Fruit fly (Drosophila melanogaster) whole organism, prepupa: Measurements from ENCODE around the gene THADA.

Experiments
- CG10631 ChIP-seq: fragments of 200-800 bp; sonication (Bioruptor generic); optimal IDR thresholded peaks from 2 replicates; lab custom pipeline; 2016; ENCODE audit warnings: missing biosample characterization, missing genetic modification characterization
- CG10669 ChIP-seq: fragments of 200-800 bp; sonication (Bioruptor generic); optimal IDR thresholded peaks from 3 replicates; lab custom pipeline; 2018; ENCODE audit warnings: missing biosample characterization, mild to moderate bottlenecking, missing genetic modification characterization, moderate library complexity
- CG11762 ChIP-seq: fragments of 200-800 bp; sonication (Bioruptor generic); optimal IDR thresholded peaks from 3 replicates; lab custom pipeline; 2016; ENCODE audit warnings: missing biosample characterization, missing genetic modification characterization; ENCODE audit not compliant: insufficient read depth
- CG11902 ChIP-seq: fragments of 200-800 bp; sonication (Bioruptor generic); optimal IDR thresholded peaks from 3 replicates; lab custom pipeline; 2016; ENCODE audit warnings: missing biosample characterization, missing genetic modification characterization
- CG15336 ChIP-seq: fragments of 200-800 bp; sonication (Bioruptor generic); IDR thresholded peaks from 2 replicates; pipeline ENCODE4 v1.3.6; 2022; ENCODE audit warnings: missing biosample characterization, missing genetic modification characterization
- CG1621 ChIP-seq: fragments of 200-800 bp; sonication (Bioruptor generic); optimal IDR thresholded peaks from 3 replicates; lab custom pipeline; 2018; ENCODE audit warnings: missing biosample characterization, mild to moderate bottlenecking, missing genetic modification characterization
- CG16779 ChIP-seq: fragments of 200-800 bp; sonication (Bioruptor generic); optimal IDR thresholded peaks from 3 replicates; lab custom pipeline; 2017; ENCODE audit warnings: missing biosample characterization, mild to moderate bottlenecking, missing genetic modification characterization
- CG31627 ChIP-seq: fragments of 200-800 bp; sonication (Bioruptor generic); optimal IDR thresholded peaks from 3 replicates; lab custom pipeline; 2016; ENCODE audit warnings: missing biosample characterization, missing genetic modification characterization
- CG32006 ChIP-seq: fragments of 200-800 bp; sonication (Bioruptor generic); optimal IDR thresholded peaks from 3 replicates; lab custom pipeline; 2017; ENCODE audit warnings: missing biosample characterization, mild to moderate bottlenecking, missing genetic modification characterization
- CG34406 ChIP-seq: fragments of 200-800 bp; sonication (Bioruptor generic); optimal IDR thresholded peaks from 3 replicates; lab custom pipeline; 2016; ENCODE audit warnings: missing biosample characterization, missing genetic modification characterization
- CG3919 ChIP-seq: fragments of 200-800 bp; sonication (Bioruptor generic); optimal IDR thresholded peaks from 3 replicates; lab custom pipeline; 2016; ENCODE audit warnings: missing biosample characterization, missing genetic modification characterization
- CG4318 ChIP-seq: fragments of 200-800 bp; sonication (Bioruptor generic); optimal IDR thresholded peaks from 3 replicates; lab custom pipeline; 2017; ENCODE audit warnings: missing biosample characterization, mild to moderate bottlenecking, missing genetic modification characterization
- CG6163 ChIP-seq: fragments of 200-800 bp; sonication (Bioruptor generic); IDR thresholded peaks from 3 replicates; pipeline ENCODE4 v1.3.6; 2022; ENCODE audit warnings: missing biosample characterization, missing genetic modification characterization
- CG6276 ChIP-seq: fragments of 200-800 bp; sonication (Bioruptor generic); optimal IDR thresholded peaks from 2 replicates; lab custom pipeline; 2017; ENCODE audit warnings: missing biosample characterization, mild to moderate bottlenecking, missing genetic modification characterization
- CG6808 ChIP-seq: fragments of 200-800 bp; sonication (Bioruptor generic); optimal IDR thresholded peaks from 3 replicates; lab custom pipeline; 2017; ENCODE audit warnings: missing biosample characterization, missing genetic modification characterization, mild to moderate bottlenecking, moderate library complexity, missing genetic modification reagents
- CG6854 ChIP-seq: fragments of 200-800 bp; sonication (Bioruptor generic); optimal IDR thresholded peaks from 2 replicates; lab custom pipeline; 2017; ENCODE audit warnings: missing biosample characterization, mild to moderate bottlenecking, missing genetic modification characterization
- CG7368 ChIP-seq: fragments of 200-800 bp; sonication (Bioruptor generic); optimal IDR thresholded peaks from 3 replicates; lab custom pipeline; 2016; ENCODE audit warnings: missing biosample characterization, missing genetic modification characterization
- CG8119 ChIP-seq: fragments of 200-800 bp; sonication (Bioruptor generic); IDR thresholded peaks from 3 replicates; pipeline ENCODE4 v1.3.6; 2022; ENCODE audit warnings: missing biosample characterization, missing genetic modification characterization
- CG8319 ChIP-seq: fragments of 200-800 bp; sonication (Bioruptor generic); optimal IDR thresholded peaks from 3 replicates; lab custom pipeline; 2016; ENCODE audit warnings: missing biosample characterization, missing genetic modification characterization
- Eip78C ChIP-seq: fragments of 200-800 bp; sonication (Bioruptor generic); peaks from one replicate; lab custom pipeline; 2016; ENCODE audit warnings: missing biosample characterization, missing genetic modification characterization
- Eip93F ChIP-seq: fragments of 200-800 bp; sonication (Bioruptor generic); optimal IDR thresholded peaks from 2 replicates; lab custom pipeline; 2016; ENCODE audit warnings: missing biosample characterization, mild to moderate bottlenecking, missing genetic modification characterization
- Ets21C ChIP-seq: fragments of 200-800 bp; sonication (Bioruptor generic); optimal IDR thresholded peaks from 3 replicates; lab custom pipeline; 2016; ENCODE audit warnings: missing biosample characterization, missing genetic modification characterization
- Ets96B ChIP-seq: fragments of 200-800 bp; optimal IDR thresholded peaks from 2 replicates; lab custom pipeline; 2019; ENCODE audit warnings: missing biosample characterization, mild to moderate bottlenecking, missing genetic modification characterization, moderate library complexity
- Hr38 ChIP-seq: sonication (Bioruptor generic); optimal IDR thresholded peaks from 2 replicates; lab custom pipeline; 2016; ENCODE audit warnings: missing biosample characterization, missing genetic modification characterization
- Hr39 ChIP-seq: fragments of 200-800 bp; sonication (Bioruptor generic); optimal IDR thresholded peaks from 2 replicates; lab custom pipeline; 2016; ENCODE audit warnings: missing biosample characterization, missing genetic modification characterization
- Hr4 ChIP-seq: fragments of 200-800 bp; sonication (Bioruptor generic); optimal IDR thresholded peaks from 3 replicates; lab custom pipeline; 2016; ENCODE audit warnings: missing biosample characterization, missing genetic modification characterization
- Lpt ChIP-seq: fragments of 200-800 bp; sonication (Bioruptor generic); optimal IDR thresholded peaks from 3 replicates; lab custom pipeline; 2016; ENCODE audit warnings: missing biosample characterization, missing genetic modification characterization
- Met ChIP-seq: fragments of 200-800 bp; sonication (Bioruptor generic); optimal IDR thresholded peaks from 3 replicates; lab custom pipeline; 2016; ENCODE audit warnings: missing biosample characterization, missing genetic modification characterization
- Smox ChIP-seq: fragments of 200-800 bp; sonication (Bioruptor generic); optimal IDR thresholded peaks from 3 replicates; lab custom pipeline; 2016; ENCODE audit warnings: missing biosample characterization, missing genetic modification characterization
- Sox14 ChIP-seq: fragments of 200-800 bp; sonication (Bioruptor generic); optimal IDR thresholded peaks from 3 replicates; lab custom pipeline; 2016; ENCODE audit warnings: missing biosample characterization, missing genetic modification characterization
- achi ChIP-seq: fragments of 200-800 bp; sonication (Bioruptor generic); optimal IDR thresholded peaks from 3 replicates; lab custom pipeline; 2016; ENCODE audit warnings: missing biosample characterization, missing genetic modification characterization
- acj6 ChIP-seq: fragments of 200-800 bp; sonication (Bioruptor generic); optimal IDR thresholded peaks from 3 replicates; lab custom pipeline; 2016; ENCODE audit warnings: missing biosample characterization, missing genetic modification characterization
- cyc ChIP-seq: fragments of 200-800 bp; sonication (Bioruptor generic); optimal IDR thresholded peaks from 3 replicates; lab custom pipeline; 2016; ENCODE audit warnings: missing biosample characterization, missing genetic modification characterization
- dsx ChIP-seq: fragments of 200-800 bp; optimal IDR thresholded peaks from 3 replicates; lab custom pipeline; 2019; ENCODE audit warnings: missing biosample characterization, mild to moderate bottlenecking, missing genetic modification characterization, moderate library complexity; ENCODE audit not compliant: poor library complexity, severe bottlenecking
- eg ChIP-seq: fragments of 200-800 bp; sonication (Bioruptor generic); IDR thresholded peaks from 3 replicates; pipeline ENCODE4 v1.3.6; 2022; ENCODE audit warnings: missing biosample characterization, missing genetic modification characterization
- esn ChIP-seq: fragments of 200-800 bp; sonication (Bioruptor generic); optimal IDR thresholded peaks from 2 replicates; lab custom pipeline; 2016; ENCODE audit warnings: missing biosample characterization, mild to moderate bottlenecking, missing genetic modification characterization, moderate library complexity
- fd59A ChIP-seq: fragments of 200-800 bp; sonication (Bioruptor generic); optimal IDR thresholded peaks from 2 replicates; lab custom pipeline; 2017; ENCODE audit warnings: missing biosample characterization, mild to moderate bottlenecking, missing genetic modification characterization, missing genetic modification reagents
- fd85E ChIP-seq: fragments of 200-800 bp; sonication (Bioruptor generic); optimal IDR thresholded peaks from 3 replicates; lab custom pipeline; 2016; ENCODE audit warnings: missing biosample characterization, missing genetic modification characterization
- lz ChIP-seq: fragments of 200-800 bp; sonication (Bioruptor generic); optimal IDR thresholded peaks from 3 replicates; lab custom pipeline; 2016; ENCODE audit warnings: missing biosample characterization, missing genetic modification characterization
- net ChIP-seq: fragments of 200-800 bp; sonication (Bioruptor generic); optimal IDR thresholded peaks from 3 replicates; lab custom pipeline; 2016; ENCODE audit warnings: missing biosample characterization, missing genetic modification characterization
- pdm3 ChIP-seq: fragments of 200-800 bp; sonication (Bioruptor generic); optimal IDR thresholded peaks from 3 replicates; lab custom pipeline; 2016; ENCODE audit warnings: missing biosample characterization, missing genetic modification characterization
- salr ChIP-seq, 2 experiments: fragments of 200-800 bp; sonication (Bioruptor generic); optimal IDR thresholded peaks; 3 replicates each; lab custom pipeline; 2016 to 2018; ENCODE audit warnings: missing biosample characterization in 2 of 2, missing genetic modification characterization in 2 of 2, mild to moderate bottlenecking in 1 of 2
- spab ChIP-seq: fragments of 200-800 bp; sonication (Bioruptor generic); optimal IDR thresholded peaks from 2 replicates; lab custom pipeline; 2017; ENCODE audit warnings: missing biosample characterization, mild to moderate bottlenecking, missing genetic modification characterization, missing genetic modification reagents
- ss ChIP-seq, 2 experiments: fragments of 200-800 bp; sonication (Bioruptor generic); optimal IDR thresholded peaks; 2 replicates in 1 of 2; 3 replicates in 1 of 2; lab custom pipeline; 2017 to 2018; ENCODE audit warnings: mild to moderate bottlenecking in 2 of 2, missing biosample characterization in 2 of 2, missing genetic modification characterization in 2 of 2, moderate library complexity in 1 of 2
- topi ChIP-seq: fragments of 200-800 bp; sonication (Bioruptor generic); optimal IDR thresholded peaks from 3 replicates; lab custom pipeline; 2016; ENCODE audit warnings: missing biosample characterization, missing genetic modification characterization
- vri ChIP-seq: fragments of 200-800 bp; sonication (Bioruptor generic); optimal IDR thresholded peaks from 3 replicates; lab custom pipeline; 2016; ENCODE audit warnings: missing biosample characterization, mild to moderate bottlenecking, missing genetic modification characterization

The THADA gene

dm6 chrX:19850503-19851094 lies 14.7 kb downstream of the THADA start (continued):
- TF ChIP-seq Lpt (GFP tag; lab: Kevin White, UChicago): peak; percentile 95
- peak; percentile 96 for TF ChIP-seq pdm3 (GFP tag; lab: Kevin White, UChicago)
- peak; percentile 98 for TF ChIP-seq Eip78C (GFP tag; lab: Kevin White, UChicago)
- peak; percentile 60 for TF ChIP-seq fd85E
- TF ChIP-seq CG31627 (GFP tag; lab: Kevin White, UChicago): peak; percentile 88
- peak; percentile 93 for TF ChIP-seq net
- TF ChIP-seq fd59A: peak; percentile 79
- peak; percentile 89 for TF ChIP-seq lz (GFP tag; lab: Kevin White, UChicago)
- no peak for TF ChIP-seq CG6854 (GFP tag; lab: Kevin White, UChicago)
- peak; percentile 91 for TF ChIP-seq CG7368 (GFP tag; lab: Kevin White, UChicago)
- TF ChIP-seq Hr39 (GFP tag; lab: Kevin White, UChicago): peak; percentile 90
- TF ChIP-seq CG11762 (GFP tag; lab: Kevin White, UChicago): peak; percentile 91
- peak; percentile 84 for TF ChIP-seq CG8319 (GFP tag; lab: Kevin White, UChicago)
- TF ChIP-seq CG34406: peak; percentile 87
- peak; percentile 87 for TF ChIP-seq Smox
- TF ChIP-seq Hr38 (GFP tag; lab: Kevin White, UChicago): peak; percentile 38
- peak; percentile 93 for TF ChIP-seq acj6 (GFP tag; lab: Kevin White, UChicago)
- TF ChIP-seq CG4318 (GFP tag; lab: Kevin White, UChicago): peak; percentile 93
- peak; percentile 78 for TF ChIP-seq Ets21C (GFP tag; lab: Kevin White, UChicago)
- TF ChIP-seq Sox14 (GFP tag; lab: Kevin White, UChicago): peak; percentile 94
- TF ChIP-seq CG3919 (GFP tag; lab: Kevin White, UChicago): peak; percentile 95
- TF ChIP-seq Hr4: peak; percentile 96
- peak; percentile 51 for TF ChIP-seq dsx (GFP tag; lab: Kevin White, UChicago)
- TF ChIP-seq CG11902 (GFP tag; lab: Kevin White, UChicago): peak; percentile 81
- TF ChIP-seq CG8119 (GFP tag; lab: Robert Waterston, UW): peak; percentile 93
- TF ChIP-seq spab (GFP tag; lab: Kevin White, UChicago): peak; percentile 86
- TF ChIP-seq CG6808 (GFP tag; lab: Kevin White, UChicago): peak; percentile 83
- peak; percentile 34 for TF ChIP-seq Eip93F (GFP tag; lab: Kevin White, UChicago)
- peak; percentile 81 for TF ChIP-seq Ets96B
- peak; percentile 95 for TF ChIP-seq eg (GFP tag; lab: Robert Waterston, UW)
- peak; percentile 93 for TF ChIP-seq topi (GFP tag; lab: Kevin White, UChicago)
- TF ChIP-seq Met (GFP tag; lab: Kevin White, UChicago): peak; percentile 90
- peak; percentile 91 for TF ChIP-seq achi (GFP tag; lab: Kevin White, UChicago)

- peak; percentile 61 for TF ChIP-seq cyc (GFP tag; lab: Kevin White, UChicago)
- peak; percentile 90 for TF ChIP-seq Eip78C (GFP tag; lab: Kevin White, UChicago)
- TF ChIP-seq Eip93F (GFP tag; lab: Kevin White, UChicago): peak; percentile 17
- peak; percentile 62 for TF ChIP-seq Smox
- TF ChIP-seq CG6163: peak; percentile 79
- peak; percentile 5 for TF ChIP-seq CG6808 (GFP tag; lab: Kevin White, UChicago)
- TF ChIP-seq CG15336 (GFP tag; lab: Robert Waterston, UW): peak; percentile 72
- peak; percentile 71 for TF ChIP-seq Sox14 (GFP tag; lab: Kevin White, UChicago)
- peak; percentile 55 for TF ChIP-seq CG6276
- TF ChIP-seq ss (GFP tag; optimal IDR thresholded peaks at IDR 0.05; lab: Kevin White, UChicago): peak; percentile 50 to 55
- peak; percentile 45; the same call in 2 of the 3 replicates for TF ChIP-seq CG8119 (GFP tag; lab: Robert Waterston, UW)
- TF ChIP-seq salr (GFP tag; optimal IDR thresholded peaks at IDR 0.05; lab: Kevin White, UChicago): peak; percentile 44 to 55
- TF ChIP-seq fd59A: peak; percentile 42
- TF ChIP-seq lz (GFP tag; lab: Kevin White, UChicago): peak; percentile 73
- peak; percentile 68 for TF ChIP-seq CG10669 (GFP tag; lab: Kevin White, UChicago)
- peak; percentile 63 for TF ChIP-seq Met (GFP tag; lab: Kevin White, UChicago)
- peak; percentile 57 for TF ChIP-seq CG11902 (GFP tag; lab: Kevin White, UChicago)
- TF ChIP-seq esn (GFP tag; lab: Kevin White, UChicago): peak; percentile 75
- TF ChIP-seq Ets21C (GFP tag; lab: Kevin White, UChicago): peak; percentile 48
- TF ChIP-seq Hr39 (GFP tag; lab: Kevin White, UChicago): peak; percentile 77
- peak; percentile 4 for TF ChIP-seq CG34406
- TF ChIP-seq vri (GFP tag; lab: Kevin White, UChicago): peak; percentile 35
- TF ChIP-seq Hr4: peak; percentile 73
- TF ChIP-seq CG10631: peak; percentile 66
- TF ChIP-seq fd85E: no peak
- peak; percentile 42 for TF ChIP-seq CG1621 (tag; lab: Kevin White, UChicago)
- peak; percentile 74 for TF ChIP-seq CG32006 (GFP tag; lab: Kevin White, UChicago)
- peak; percentile 65 for TF ChIP-seq CG6854 (GFP tag; lab: Kevin White, UChicago)
- peak; percentile 81 for TF ChIP-seq eg (GFP tag; lab: Robert Waterston, UW)
- TF ChIP-seq CG16779: no peak
- peak; percentile 68 for TF ChIP-seq achi (GFP tag; lab: Kevin White, UChicago)
These were observed 17.0 kb downstream of the THADA start for dm6 chrX:19848342-19848793.
